Worm (Caenorhabditis elegans): ENCODE results near the gene T23G7.2.

T23G7.2 gene

ce11 chrII:9158029-9158428, 14.7 kb downstream of the T23G7.2 start, which contains the start of gene oac-54:
Gene oac-54, plus strand, starts transcription at chrII:9158111.
- TF ChIP-seq nhr-28 (tag; optimal IDR thresholded peaks at IDR 0.05) (no peak), skn-1 (tag; optimal IDR thresholded peaks at IDR 0.05) (no peak), ceh-82 (tag; optimal IDR thresholded peaks at IDR 0.05) (no peak), ztf-11 (tag; optimal IDR thresholded peaks at IDR 0.05) (no peak), R02D3.7 (tag; optimal IDR thresholded peaks at IDR 0.05) (no peak), ceh-9 (tag; optimal IDR thresholded peaks at IDR 0.05) (no peak), nfya-1 (tag; optimal IDR thresholded peaks at IDR 0.05; ENCODE audit: insufficient read depth) (no peak), nhr-23 (tag; optimal IDR thresholded peaks at IDR 0.05) (no peak), nhr-11 (tag; optimal IDR thresholded peaks at IDR 0.05) (no peak), jun-1 (tag; optimal IDR thresholded peaks at IDR 0.05) (no peak), zag-1 (tag; optimal IDR thresholded peaks at IDR 0.05) (no peak)

DNA sequence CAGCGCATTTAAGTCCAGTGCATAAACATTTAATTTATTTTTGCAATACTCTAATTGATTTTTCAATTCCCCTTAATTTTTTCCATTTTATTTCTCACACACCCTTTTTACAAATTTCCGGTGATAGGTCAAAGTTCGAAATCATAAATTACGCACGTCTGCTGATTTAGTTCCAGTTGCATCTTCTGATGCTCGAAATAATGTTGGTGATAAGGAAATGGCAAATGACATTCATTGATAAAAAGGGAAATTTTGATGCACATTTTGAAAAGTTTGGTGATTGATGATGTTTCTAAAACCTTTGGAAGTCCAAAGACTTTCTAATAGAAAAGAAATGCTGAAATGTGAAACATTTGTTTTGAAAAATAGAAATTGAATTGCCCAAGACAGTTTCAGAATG, 15.6 kb downstream of the T23G7.2 start:
- TF ChIP-seq fkh-10 (GFP tag; optimal IDR thresholded peaks at IDR 0.05) (no peak), elt-2 (tag; optimal IDR thresholded peaks at IDR 0.05) (peak; percentile 94), nhr-237 (tag; optimal IDR thresholded peaks at IDR 0.05) (no peak), pqm-1 (tag; optimal IDR thresholded peaks at IDR 0.05) (peak; percentile 82), nhr-11 (tag; optimal IDR thresholded peaks at IDR 0.05) (no peak), ztf-4 (tag; optimal IDR thresholded peaks at IDR 0.05) (no peak), nfya-1 (tag; optimal IDR thresholded peaks at IDR 0.05; ENCODE audit: insufficient read depth) (no peak), pha-4 (tag; optimal IDR thresholded peaks at IDR 0.05) (no peak), lin-15B (tag; optimal IDR thresholded peaks at IDR 0.05) (no peak), lin-39 (tag; optimal IDR thresholded peaks at IDR 0.05) (no peak), nhr-28 (tag; optimal IDR thresholded peaks at IDR 0.05) (no peak), unc-39 (tag; optimal IDR thresholded peaks at IDR 0.05) (no peak), tbx-2 (tag; optimal IDR thresholded peaks at IDR 0.05) (no peak), egl-27 (tag; optimal IDR thresholded peaks at IDR 0.05) (no peak), fkh-2 (tag; optimal IDR thresholded peaks at IDR 0.05) (no peak)

ce11 chrII:9156277-9156676, 16.5 kb downstream of the T23G7.2 start:
- no peak for TF ChIP-seq nfya-1 (tag; optimal IDR thresholded peaks at IDR 0.05; ENCODE audit: insufficient read depth)
- TF ChIP-seq nhr-77 (tag; optimal IDR thresholded peaks at IDR 0.05), result no peak
- no peak for TF ChIP-seq mdl-1 (tag; optimal IDR thresholded peaks at IDR 0.05)
- peak; percentile 29 for TF ChIP-seq elt-2 (tag; optimal IDR thresholded peaks at IDR 0.05)

- no peak for TF ChIP-seq ceh-9 (tag; optimal IDR thresholded peaks at IDR 0.05)
- peak; percentile 12 for TF ChIP-seq pqm-1 (tag; optimal IDR thresholded peaks at IDR 0.05)
These were observed 18.4 kb downstream of the T23G7.2 start for ce11 chrII:9154339-9154738.

- TF ChIP-seq mml-1 (tag; optimal IDR thresholded peaks at IDR 0.05) (no peak), hmg-11 (tag; optimal IDR thresholded peaks at IDR 0.05) (no peak), ZK546.5 (tag; optimal IDR thresholded peaks at IDR 0.05) (no peak), aly-2 (tag; optimal IDR thresholded peaks at IDR 0.05) (no peak), sea-2 (GFP tag; optimal IDR thresholded peaks at IDR 0.05) (no peak), zag-1 (tag; optimal IDR thresholded peaks at IDR 0.05) (no peak), elt-1 (tag; optimal IDR thresholded peaks at IDR 0.05) (no peak), mdl-1 (tag; optimal IDR thresholded peaks at IDR 0.05) (no peak), nhr-76 (tag; optimal IDR thresholded peaks at IDR 0.05) (no peak), nhr-28 (tag; optimal IDR thresholded peaks at IDR 0.05) (no peak), unc-62 (GFP tag; optimal IDR thresholded peaks at IDR 0.05) (no peak), egl-5 (tag; optimal IDR thresholded peaks at IDR 0.05) (no peak)
These were observed 20.5 kb downstream of the T23G7.2 start, which contains the start of gene col-78 for ce11 chrII:9152231-9152630. Gene col-78, plus strand, starts transcription at chrII:9152531.

- TF ChIP-seq lin-39 (tag; optimal IDR thresholded peaks at IDR 0.05) (no peak), pqm-1 (tag; optimal IDR thresholded peaks at IDR 0.05) (no peak), jun-1 (tag; optimal IDR thresholded peaks at IDR 0.05) (no peak)
These were observed 24.7 kb downstream of the T23G7.2 start for ce11 chrII:9148079-9148478.
